Worm (Caenorhabditis elegans) whole organism, young adult: ENCODE results near the gene cyk-3.
A peak's percentile ranks its signal among the peaks of the same experiment; 100 is the strongest.

Source experiments
- B0261.1 ChIP-seq: sonication (generic microtip); optimal IDR thresholded peaks from 2 replicates; lab custom pipeline; 2016; ENCODE audit warnings: mild to moderate bottlenecking, missing genetic modification characterization, moderate library complexity, missing compliant biosample characterization
- D2030.7 ChIP-seq: fragments of 200-800 bp; sonication (Bioruptor generic); IDR thresholded peaks from 2 replicates; pipeline ENCODE4 v1.3.6; 2022; ENCODE audit warnings: missing genetic modification reagents, missing genetic modification characterization, missing compliant biosample characterization
- F10E7.11 ChIP-seq: sonication (generic microtip); optimal IDR thresholded peaks from 2 replicates; lab custom pipeline; 2017; ENCODE audit warnings: mild to moderate bottlenecking, missing genetic modification characterization, moderate library complexity, missing compliant biosample characterization
- F39B2.1 ChIP-seq: fragments of 200-800 bp; sonication (Bioruptor generic); IDR thresholded peaks from 2 replicates; pipeline ENCODE4 v1.3.6; 2022; ENCODE audit warnings: missing genetic modification reagents, missing genetic modification characterization, missing compliant biosample characterization
- F52B5.7 ChIP-seq: sonication (generic microtip); optimal IDR thresholded peaks from 2 replicates; lab custom pipeline; 2016; ENCODE audit warnings: mild to moderate bottlenecking, missing genetic modification characterization, missing compliant biosample characterization
- F57A8.1 ChIP-seq: fragments of 200-800 bp; sonication (Bioruptor generic); optimal IDR thresholded peaks from 2 replicates; lab custom pipeline; 2018; ENCODE audit warnings: mild to moderate bottlenecking, missing genetic modification characterization, moderate library complexity, missing compliant biosample characterization
- F57C9.4 ChIP-seq: sonication (generic microtip); optimal IDR thresholded peaks from 2 replicates; lab custom pipeline; 2017; ENCODE audit warnings: mild to moderate bottlenecking, missing genetic modification characterization, missing compliant biosample characterization
- T26A5.8 ChIP-seq: sonication (generic microtip); optimal IDR thresholded peaks from 2 replicates; lab custom pipeline; 2016; ENCODE audit warnings: missing genetic modification characterization, missing compliant biosample characterization
- Y53G8AR.9 ChIP-seq: fragments of 200-800 bp; sonication (Bioruptor generic); conservative IDR thresholded peaks from 2 replicates; pipeline ENCODE4 v1.3.6; 2022; ENCODE audit warnings: missing genetic modification reagents, missing genetic modification characterization, missing compliant biosample characterization
- Y67H2A.10 ChIP-seq: fragments of 200-800 bp; sonication (Bioruptor generic); conservative IDR thresholded peaks from 2 replicates; pipeline ENCODE4 v1.3.6; 2022; ENCODE audit warnings: missing genetic modification reagents, missing genetic modification characterization, missing compliant biosample characterization
- ZK185.1 ChIP-seq: sonication (generic microtip); optimal IDR thresholded peaks from 2 replicates; lab custom pipeline; 2016; ENCODE audit warnings: mild to moderate bottlenecking, missing genetic modification characterization, missing compliant biosample characterization; ENCODE audit not compliant: poor library complexity, severe bottlenecking
- cebp-2 ChIP-seq: fragments of 200-800 bp; sonication (Bioruptor generic); IDR thresholded peaks from 2 replicates; pipeline ENCODE4 v1.3.6; 2022; ENCODE audit warnings: missing genetic modification characterization, missing compliant biosample characterization
- ceh-27 ChIP-seq: fragments of 200-800 bp; sonication (Bioruptor generic); optimal IDR thresholded peaks from 2 replicates; lab custom pipeline; 2018; ENCODE audit warnings: mild to moderate bottlenecking, missing genetic modification characterization, moderate library complexity, missing compliant biosample characterization
- ceh-58 ChIP-seq: fragments of 200-800 bp; sonication (Bioruptor generic); IDR thresholded peaks from 2 replicates; pipeline ENCODE4 v1.3.6; 2022; ENCODE audit warnings: missing genetic modification characterization, missing compliant biosample characterization
- ceh-79 ChIP-seq: sonication (generic microtip); optimal IDR thresholded peaks from 2 replicates; lab custom pipeline; 2017; ENCODE audit warnings: mild to moderate bottlenecking, missing genetic modification characterization, missing compliant biosample characterization
- dox-1 ChIP-seq: fragments of 200-800 bp; sonication (Bioruptor generic); IDR thresholded peaks from 2 replicates; pipeline ENCODE4 v1.3.6; 2022; ENCODE audit warnings: missing genetic modification reagents, missing genetic modification characterization, missing compliant biosample characterization
- dpl-1 ChIP-seq: fragments of 150-350 bp; optimal IDR thresholded peaks from 2 replicates; lab custom pipeline; 2014; ENCODE audit warnings: missing biosample characterization, missing genetic modification reagents, missing genetic modification characterization
- egl-18 ChIP-seq: fragments of 200-800 bp; sonication (Bioruptor generic); IDR thresholded peaks from 2 replicates; pipeline ENCODE4 v1.3.6; 2022; ENCODE audit warnings: missing genetic modification reagents, missing genetic modification characterization, missing compliant biosample characterization
- egl-44 ChIP-seq: fragments of 200-800 bp; sonication (Bioruptor generic); IDR thresholded peaks from 2 replicates; pipeline ENCODE4 v1.3.6; 2022; ENCODE audit warnings: missing genetic modification reagents, missing genetic modification characterization, missing compliant biosample characterization
- him-1 ChIP-seq: sonication (generic microtip); optimal IDR thresholded peaks from 2 replicates; lab custom pipeline; 2016; ENCODE audit warnings: missing genotype, missing genetic modification reagents, missing genetic modification characterization, missing compliant biosample characterization
- hrde-1 ChIP-seq: sonication (generic microtip); optimal IDR thresholded peaks from 2 replicates; lab custom pipeline; 2016; ENCODE audit warnings: missing genetic modification characterization, mild to moderate bottlenecking, missing compliant biosample characterization, moderate library complexity, missing genotype, missing genetic modification reagents, borderline replicate concordance
- hsf-1 ChIP-seq: fragments of 200-800 bp; sonication (Bioruptor generic); IDR thresholded peaks from 2 replicates; pipeline ENCODE4 v1.3.6; 2022; ENCODE audit warnings: missing genetic modification reagents, missing genetic modification characterization, missing compliant biosample characterization
- lin-26 ChIP-seq: fragments of 200-800 bp; sonication (Bioruptor generic); IDR thresholded peaks from 2 replicates; pipeline ENCODE4 v1.3.6; 2022; ENCODE audit warnings: missing genetic modification reagents, missing genetic modification characterization, missing compliant biosample characterization
- lir-1 ChIP-seq: fragments of 200-800 bp; sonication (Bioruptor generic); conservative IDR thresholded peaks from 2 replicates; pipeline ENCODE4 v1.3.6; 2022; ENCODE audit warnings: missing genetic modification reagents, missing genetic modification characterization, missing compliant biosample characterization
- madf-3 ChIP-seq: fragments of 200-800 bp; sonication (Bioruptor generic); IDR thresholded peaks from 2 replicates; pipeline ENCODE4 v1.3.6; 2022; ENCODE audit warnings: missing genetic modification reagents, missing genetic modification characterization, missing compliant biosample characterization
- madf-8 ChIP-seq: fragments of 200-800 bp; sonication (Bioruptor generic); conservative IDR thresholded peaks from 2 replicates; pipeline ENCODE4 v1.3.6; 2022; ENCODE audit warnings: missing genetic modification reagents, missing genetic modification characterization, missing compliant biosample characterization
- mcd-1 ChIP-seq: fragments of 200-800 bp; sonication (Bioruptor generic); IDR thresholded peaks from 2 replicates; pipeline ENCODE4 v1.3.6; 2022; ENCODE audit warnings: missing genetic modification reagents, missing genetic modification characterization, missing compliant biosample characterization
- mes-4 ChIP-seq: sonication (generic microtip); optimal IDR thresholded peaks from 2 replicates; lab custom pipeline; 2016; ENCODE audit warnings: missing genotype, missing genetic modification characterization, missing compliant biosample characterization
- nhr-120 ChIP-seq: fragments of 200-800 bp; sonication (Bioruptor generic); IDR thresholded peaks from 2 replicates; pipeline ENCODE4 v1.3.6; 2022; ENCODE audit warnings: missing genetic modification characterization, missing compliant biosample characterization
- nhr-179 ChIP-seq: sonication (generic microtip); optimal IDR thresholded peaks from 2 replicates; lab custom pipeline; 2016; ENCODE audit warnings: mild to moderate bottlenecking, missing genetic modification characterization, missing compliant biosample characterization
- pbrm-1 ChIP-seq: fragments of 200-800 bp; sonication (Bioruptor generic); IDR thresholded peaks from 2 replicates; pipeline ENCODE4 v1.3.6; 2022; ENCODE audit warnings: missing genetic modification reagents, missing genetic modification characterization, missing compliant biosample characterization
- rcor-1 ChIP-seq: fragments of 200-800 bp; sonication (Bioruptor generic); IDR thresholded peaks from 2 replicates; pipeline ENCODE4 v1.3.6; 2022; ENCODE audit warnings: missing genetic modification reagents, missing genetic modification characterization, missing compliant biosample characterization
- rpc-1 ChIP-seq, 2 experiments: fragments of 150-350 bp in 1 of 2; sonication (generic microtip) in 1 of 2; optimal IDR thresholded peaks; 2 replicates each; lab custom pipeline; 2014 to 2018; ENCODE audit warnings: missing biosample characterization in 1 of 2, missing genetic modification characterization in 1 of 2, missing genetic modification reagents in 1 of 2, missing genotype in 1 of 2
- sdz-38 ChIP-seq: sonication (generic microtip); optimal IDR thresholded peaks from 2 replicates; lab custom pipeline; 2016; ENCODE audit warnings: missing genotype, missing genetic modification characterization, missing compliant biosample characterization
- snpc-1.3 ChIP-seq: sonication (generic microtip); optimal IDR thresholded peaks from 2 replicates; lab custom pipeline; 2017; ENCODE audit warnings: missing genetic modification characterization, mild to moderate bottlenecking, missing compliant biosample characterization, antibody characterized with exemption, moderate library complexity, missing genotype, missing genetic modification reagents; ENCODE audit not compliant: insufficient read depth
- snpc-3.4 ChIP-seq: sonication (generic microtip); optimal IDR thresholded peaks from 2 replicates; lab custom pipeline; 2017; ENCODE audit warnings: missing genetic modification characterization, mild to moderate bottlenecking, missing compliant biosample characterization, antibody characterized with exemption, moderate library complexity, missing genotype, missing genetic modification reagents
- tbp1 ChIP-seq: fragments of 200-800 bp; sonication (Bioruptor generic); optimal IDR thresholded peaks from 2 replicates; lab custom pipeline; 2018; ENCODE audit warnings: mild to moderate bottlenecking, missing genetic modification characterization, missing compliant biosample characterization
- zim-3 ChIP-seq: sonication (generic microtip); optimal IDR thresholded peaks from 2 replicates; lab custom pipeline; 2017; ENCODE audit warnings: mild to moderate bottlenecking, missing genetic modification characterization, moderate library complexity, missing compliant biosample characterization
- ztf-25 ChIP-seq: fragments of 200-800 bp; sonication (Bioruptor generic); IDR thresholded peaks from 2 replicates; pipeline ENCODE4 v1.3.6; 2022; ENCODE audit warnings: missing genetic modification reagents, missing genetic modification characterization, missing compliant biosample characterization

Gene cyk-3

DNA sequence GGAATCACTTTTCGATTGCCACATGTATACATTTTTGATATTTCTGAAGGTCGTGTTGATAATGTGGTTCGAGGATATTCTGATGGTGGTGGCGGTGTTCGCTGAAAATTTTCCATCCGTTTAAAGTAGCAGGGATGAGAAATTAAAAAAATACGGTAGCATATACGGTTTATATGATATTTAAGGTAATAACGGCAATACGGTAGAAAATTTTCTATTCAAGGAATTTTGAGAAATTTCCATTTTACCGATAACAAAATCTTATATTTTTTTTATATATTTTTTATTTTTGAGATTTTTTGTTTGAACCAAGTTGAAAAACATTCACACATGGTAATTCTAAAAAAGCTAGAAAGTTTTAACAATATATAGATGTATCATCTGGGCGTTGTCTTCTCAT lies 10.5 kb downstream of the cyk-3 start, which contains the start of gene ZK328.6 (continued):
- TF ChIP-seq zim-3 (tag; lab: Kevin White, UChicago) (no peak), dpl-1 (GFP tag; lab: Kevin White, UChicago) (no peak), pbrm-1 (GFP tag; lab: Robert Waterston, UW) (no peak)

DNA sequence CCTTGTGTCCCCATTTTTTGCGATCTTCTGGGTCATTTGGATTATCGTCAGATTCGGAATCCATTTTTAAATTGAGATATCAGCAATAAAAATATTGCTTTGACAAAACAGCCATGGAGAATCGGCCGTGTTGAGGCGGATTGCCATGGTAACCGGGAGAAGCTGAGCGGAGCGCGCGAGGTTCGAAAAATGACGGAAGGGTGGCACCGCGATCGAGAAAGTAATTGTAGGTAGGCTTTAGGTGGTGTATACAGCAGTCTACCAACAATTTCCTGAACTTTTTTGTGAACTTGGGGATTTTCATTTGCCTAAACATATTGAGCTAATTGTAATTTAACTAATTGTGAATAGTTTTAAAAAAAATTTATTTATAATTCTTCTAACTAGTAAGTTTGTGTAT lies 19.4 kb downstream of the cyk-3 start, which contains the start of gene ift-139:
Gene ift-139, minus strand, starts transcription at position 101 of the 400 bp plus-strand sequence.
- TF ChIP-seq mcd-1 (GFP tag; lab: Robert Waterston, UW): no peak
- TF ChIP-seq snpc-1.3 (tag; lab: Kevin White, UChicago): no peak
- no peak for TF ChIP-seq ZK185.1 (tag; lab: Kevin White, UChicago)
- no peak for TF ChIP-seq ceh-27 (GFP tag; lab: Kevin White, UChicago)
- TF ChIP-seq F57A8.1 (GFP tag; lab: Kevin White, UChicago): no peak
- no peak for TF ChIP-seq T26A5.8 (tag; lab: Kevin White, UChicago)
- no peak for TF ChIP-seq sdz-38
- no peak for TF ChIP-seq lir-1 (GFP tag; lab: Robert Waterston, UW)

DNA sequence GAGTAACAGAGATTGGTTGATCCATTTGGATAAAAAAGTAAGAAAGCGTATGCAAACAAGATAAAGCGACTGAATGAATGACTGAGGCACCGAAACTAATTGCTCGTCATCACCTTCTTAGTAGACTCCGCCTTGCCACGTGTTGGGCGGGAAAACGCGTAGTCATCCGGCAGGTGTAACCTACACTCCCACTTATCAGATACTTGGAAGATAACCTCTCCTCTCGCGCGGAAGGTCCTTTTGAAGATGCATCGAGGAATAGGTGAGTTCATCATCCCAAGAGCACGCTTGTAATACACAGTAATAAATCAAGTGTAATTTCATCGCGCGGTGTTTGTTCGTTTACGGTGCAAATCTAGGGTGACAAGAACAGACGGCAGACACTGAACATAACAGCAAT lies 26.9 kb downstream of the cyk-3 start, which contains the start of gene tbx-11:
Gene tbx-11, minus strand, starts transcription at position 101 of the 400 bp plus-strand sequence.
- TF ChIP-seq ztf-25 (no peak), ceh-58 (GFP tag; lab: Robert Waterston, UW) (no peak), Y67H2A.10 (GFP tag; lab: Robert Waterston, UW) (no peak), cebp-2 (no peak), Y53G8AR.9 (no peak)
- TF ChIP-seq, all 124 proteins: peak for 0

DNA sequence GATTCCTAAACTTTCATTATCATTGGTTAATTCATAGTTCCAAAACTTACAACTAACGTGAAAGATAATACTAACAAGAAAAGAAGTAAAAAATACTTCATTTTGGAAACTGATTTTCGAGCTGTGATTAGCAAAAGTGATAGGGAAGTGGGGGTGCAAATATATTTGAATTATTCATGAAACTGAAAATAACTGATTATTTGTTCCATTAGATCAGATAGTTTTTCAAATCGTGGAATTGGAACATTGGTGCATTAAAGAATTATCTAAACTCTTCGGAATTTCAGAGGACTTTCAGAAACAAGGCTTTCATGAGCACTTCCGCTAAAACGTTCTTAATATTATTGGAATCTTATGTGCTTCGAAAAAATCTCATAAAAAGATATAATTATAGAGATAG lies 35.7 kb downstream of the cyk-3 start, which contains the start of gene F40H6.5:
Gene F40H6.5, minus strand, starts transcription at position 101 of the 400 bp plus-strand sequence.
- TF ChIP-seq F52B5.7 (tag; lab: Kevin White, UChicago) (no peak), madf-8 (GFP tag; lab: Robert Waterston, UW) (no peak), egl-18 (no peak), lin-26 (GFP tag; lab: Robert Waterston, UW) (no peak), hsf-1 (GFP tag; lab: Robert Waterston, UW) (no peak), Y53G8AR.9 (no peak), egl-44 (GFP tag; lab: Robert Waterston, UW) (no peak), snpc-3.4 (tag; lab: Kevin White, UChicago) (no peak), ceh-79 (tag; lab: Kevin White, UChicago) (no peak), him-1 (tag; lab: Kevin White, UChicago) (no peak)

DNA sequence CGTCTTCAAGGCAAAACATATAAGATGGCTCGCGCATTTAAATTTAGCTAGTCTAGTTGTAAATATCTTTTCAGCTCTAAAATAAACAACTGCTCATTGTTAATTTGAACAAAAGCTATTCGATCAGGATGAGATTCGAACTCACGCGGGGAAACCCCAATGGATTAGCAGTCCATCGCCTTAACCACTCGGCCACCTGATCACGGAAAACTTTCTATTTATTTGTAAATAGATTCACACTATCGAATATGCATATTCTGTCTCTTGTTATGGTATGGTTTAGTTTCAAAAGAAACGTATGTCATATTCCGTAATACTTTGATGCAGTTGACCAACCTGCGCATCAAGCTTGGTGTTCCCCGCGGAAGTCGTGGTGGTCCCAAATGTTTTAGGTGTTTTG lies 36.2 kb downstream of the cyk-3 start:
- TF ChIP-seq B0261.1 (tag; lab: Kevin White, UChicago): peak; percentile 60
- peak; percentile 51 for TF ChIP-seq him-1 (tag; lab: Kevin White, UChicago)
- TF ChIP-seq F10E7.11: no peak
- TF ChIP-seq madf-3 (GFP tag; lab: Robert Waterston, UW): no peak
- no peak for TF ChIP-seq egl-44 (GFP tag; lab: Robert Waterston, UW)
- TF ChIP-seq F39B2.1 (GFP tag; lab: Robert Waterston, UW): no peak
- TF ChIP-seq nhr-120 (GFP tag; lab: Robert Waterston, UW): no peak
- 0 out of 2 replicates have a peak, but pooled peaks have one; percentile 17 for TF ChIP-seq D2030.7 (GFP tag; lab: Robert Waterston, UW)
- no peak for TF ChIP-seq F57C9.4
- TF ChIP-seq zim-3 (tag; lab: Kevin White, UChicago): no peak
- no peak for TF ChIP-seq rcor-1
- peak; percentile 6 for TF ChIP-seq ZK185.1 (tag; lab: Kevin White, UChicago)
- TF ChIP-seq mes-4: no peak
- no peak for TF ChIP-seq hrde-1 (tag; lab: Kevin White, UChicago)
- no peak for TF ChIP-seq dox-1 (GFP tag; lab: Robert Waterston, UW)
- no peak for TF ChIP-seq nhr-179
- peak; percentile 60 for TF ChIP-seq rpc-1 (optimal IDR thresholded peaks at IDR 0.05; lab: Kevin White, UChicago)
- TF ChIP-seq rpc-1 (tag; optimal IDR thresholded peaks at IDR 0.05; lab: Kevin White, UChicago): peak; percentile 74
- peak; percentile 87 for TF ChIP-seq tbp1 (GFP tag; lab: Kevin White, UChicago)
- TF ChIP-seq snpc-1.3 (tag; lab: Kevin White, UChicago): peak; percentile 31
- peak; percentile 79 for TF ChIP-seq lin-26 (GFP tag; lab: Robert Waterston, UW)
